Worm (Caenorhabditis elegans) whole organism, L4 larva: ENCODE measurements around the gene Y51B9A.5.

Experiments
- D1046.2 ChIP-seq: fragments of 200-800 bp; sonication (Bioruptor generic); IDR thresholded peaks from 2 replicates; pipeline ENCODE4 v1.3.6; 2022; ENCODE audit warnings: missing genetic modification characterization, missing compliant biosample characterization
- T26A8.4 ChIP-seq: fragments of 200-800 bp; sonication (Bioruptor generic); IDR thresholded peaks from 2 replicates; pipeline ENCODE4 v1.3.6; 2022; ENCODE audit warnings: missing genetic modification characterization, missing compliant biosample characterization
- ZK337.2 ChIP-seq: fragments of 200-800 bp; sonication (Bioruptor generic); IDR thresholded peaks from 2 replicates; pipeline ENCODE4 v1.3.6; 2022; ENCODE audit warnings: missing genetic modification reagents, missing genetic modification characterization, missing compliant biosample characterization
- aha-1 ChIP-seq: fragments of 150-350 bp; peaks from one replicate; lab custom pipeline; 2014; ENCODE audit warnings: missing biosample characterization, missing genetic modification characterization
- ama-1 ChIP-seq: fragments of 150-350 bp; optimal IDR thresholded peaks from 2 replicates; lab custom pipeline; 2014; ENCODE audit warnings: inconsistent platforms, mixed read lengths
- arid-1 ChIP-seq: fragments of 200-800 bp; sonication (Bioruptor generic); conservative IDR thresholded peaks from 2 replicates; pipeline ENCODE4 v1.3.6; 2022; ENCODE audit warnings: missing genetic modification reagents, missing genetic modification characterization, missing compliant biosample characterization
- ceh-28 ChIP-seq: fragments of 150-350 bp; optimal IDR thresholded peaks from 2 replicates; lab custom pipeline; 2014; ENCODE audit warnings: missing biosample characterization, missing genetic modification reagents, missing genetic modification characterization
- ceh-44 ChIP-seq: fragments of 200-800 bp; sonication (Bioruptor generic); IDR thresholded peaks from 2 replicates; pipeline ENCODE4 v1.3.6; 2022; ENCODE audit warnings: missing genetic modification reagents, missing genetic modification characterization, missing compliant biosample characterization
- ctbp-1 ChIP-seq: fragments of 200-800 bp; sonication (Bioruptor generic); IDR thresholded peaks from 2 replicates; pipeline ENCODE4 v1.3.6; 2022; ENCODE audit warnings: missing genetic modification reagents, missing genetic modification characterization, missing compliant biosample characterization
- daf-19 ChIP-seq: fragments of 200-800 bp; sonication (Bioruptor generic); conservative IDR thresholded peaks from 2 replicates; pipeline ENCODE4 v1.3.6; 2022; ENCODE audit warnings: missing genetic modification characterization, missing compliant biosample characterization
- dmd-6 ChIP-seq: fragments of 200-800 bp; sonication (Bioruptor generic); IDR thresholded peaks from 2 replicates; pipeline ENCODE4 v1.3.6; 2022; ENCODE audit warnings: missing genetic modification reagents, missing genetic modification characterization, missing compliant biosample characterization
- dpl-1 ChIP-seq: fragments of 150-350 bp; optimal IDR thresholded peaks from 2 replicates; lab custom pipeline; 2014; ENCODE audit warnings: missing biosample characterization, missing genetic modification reagents, missing genetic modification characterization
- dve-1 ChIP-seq: sonication (generic microtip); optimal IDR thresholded peaks from 2 replicates; lab custom pipeline; 2017; ENCODE audit warnings: antibody characterized with exemption, mild to moderate bottlenecking, missing genetic modification characterization, missing compliant biosample characterization; ENCODE audit not compliant: insufficient read depth
- egl-43 ChIP-seq: fragments of 200-800 bp; sonication (Bioruptor generic); IDR thresholded peaks from 2 replicates; pipeline ENCODE4 v1.3.6; 2022; ENCODE audit warnings: missing genetic modification reagents, missing genetic modification characterization, missing compliant biosample characterization
- hif-1 ChIP-seq, 2 experiments: sonication (generic microtip); optimal IDR thresholded peaks; 2 replicates each; lab custom pipeline; 2016 to 2017; ENCODE audit warnings: missing compliant biosample characterization in 2 of 2, missing genetic modification characterization in 2 of 2, missing genetic modification reagents in 2 of 2, missing genotype in 2 of 2, mild to moderate bottlenecking in 1 of 2
- hlh-11 ChIP-seq: fragments of 200-800 bp; sonication (Bioruptor generic); optimal IDR thresholded peaks from 2 replicates; lab custom pipeline; 2018; ENCODE audit warnings: mild to moderate bottlenecking, missing genetic modification characterization, missing compliant biosample characterization
- hlh-30 ChIP-seq: sonication (generic microtip); optimal IDR thresholded peaks from 2 replicates; lab custom pipeline; 2017; ENCODE audit warnings: antibody characterized with exemption, mild to moderate bottlenecking, missing genetic modification characterization, missing compliant biosample characterization; ENCODE audit not compliant: insufficient read depth
- hmg-1.1 ChIP-seq: fragments of 200-800 bp; sonication (Bioruptor generic); IDR thresholded peaks from 2 replicates; pipeline ENCODE4 v1.3.6; 2022; ENCODE audit warnings: missing genetic modification reagents, missing genetic modification characterization, missing compliant biosample characterization
- lin-29 ChIP-seq: fragments of 200-800 bp; sonication (Bioruptor generic); IDR thresholded peaks from 2 replicates; pipeline ENCODE4 v1.3.6; 2022; ENCODE audit warnings: missing genetic modification reagents, missing genetic modification characterization, missing compliant biosample characterization
- lin-38 ChIP-seq: fragments of 200-800 bp; sonication (Bioruptor generic); IDR thresholded peaks from 2 replicates; pipeline ENCODE4 v1.3.6; 2022; ENCODE audit warnings: missing genetic modification reagents, missing genetic modification characterization, missing compliant biosample characterization
- lin-39 ChIP-seq: fragments of 150-350 bp; optimal IDR thresholded peaks from 2 replicates; lab custom pipeline; 2014; ENCODE audit warnings: missing biosample characterization, missing genetic modification reagents, missing genetic modification characterization
- lsy-2 ChIP-seq, 2 experiments: fragments of 150-350 bp in 1 of 2; sonication (generic microtip) in 1 of 2; optimal IDR thresholded peaks; 2 replicates each; lab custom pipeline; 2014 to 2017; ENCODE audit warnings: missing biosample characterization in 2 of 2, missing genetic modification characterization in 2 of 2
- madf-5 ChIP-seq, 2 experiments: fragments of 200-800 bp; sonication (Bioruptor generic); IDR thresholded peaks; 2 replicates each; pipeline ENCODE4 v1.3.6; 2022; ENCODE audit warnings: missing compliant biosample characterization in 2 of 2, missing genetic modification characterization in 2 of 2
- madf-9 ChIP-seq: fragments of 200-800 bp; sonication (Bioruptor generic); conservative IDR thresholded peaks from 2 replicates; pipeline ENCODE4 v1.3.6; 2022; ENCODE audit warnings: missing genetic modification reagents, missing genetic modification characterization, missing compliant biosample characterization
- mdl-1 ChIP-seq, 2 experiments: fragments of 150-350 bp in 1 of 2; sonication (generic microtip) in 1 of 2; optimal IDR thresholded peaks; 2 replicates each; lab custom pipeline; 2014 to 2017; ENCODE audit warnings: missing biosample characterization in 2 of 2, missing genetic modification characterization in 2 of 2
- mep-1 ChIP-seq: fragments of 150-350 bp; sonication (generic microtip); optimal IDR thresholded peaks from 3 replicates; lab custom pipeline; 2014; ENCODE audit warnings: missing biosample characterization, missing genetic modification characterization
- mes-2 ChIP-seq: sonication (generic microtip); optimal IDR thresholded peaks from 2 replicates; lab custom pipeline; 2016; ENCODE audit warnings: missing genotype, mild to moderate bottlenecking, missing genetic modification characterization, missing compliant biosample characterization; ENCODE audit not compliant: poor library complexity, severe bottlenecking
- mxl-3 ChIP-seq: fragments of 200-800 bp; sonication (Bioruptor generic); optimal IDR thresholded peaks from 2 replicates; lab custom pipeline; 2018; ENCODE audit warnings: mild to moderate bottlenecking, missing genetic modification characterization, missing compliant biosample characterization
- nhr-11 ChIP-seq: fragments of 150-350 bp; optimal IDR thresholded peaks from 2 replicates; lab custom pipeline; 2014; ENCODE audit warnings: missing biosample characterization, missing genetic modification characterization
- nhr-237 ChIP-seq: sonication (generic microtip); optimal IDR thresholded peaks from 2 replicates; lab custom pipeline; 2017; ENCODE audit warnings: missing biosample characterization, missing genetic modification characterization
- nhr-25 ChIP-seq: sonication (generic microtip); optimal IDR thresholded peaks from 2 replicates; lab custom pipeline; 2017; ENCODE audit warnings: missing genetic modification characterization, mild to moderate bottlenecking, missing compliant biosample characterization, antibody characterized with exemption, moderate library complexity, borderline replicate concordance; ENCODE audit not compliant: insufficient read depth
- nhr-28 ChIP-seq: fragments of 150-350 bp; optimal IDR thresholded peaks from 2 replicates; lab custom pipeline; 2014; ENCODE audit warnings: missing biosample characterization, missing genetic modification characterization
- nhr-42 ChIP-seq: fragments of 200-800 bp; sonication (Bioruptor generic); IDR thresholded peaks from 2 replicates; pipeline ENCODE4 v1.3.6; 2022; ENCODE audit warnings: missing genetic modification characterization, missing compliant biosample characterization
- nhr-6 ChIP-seq: fragments of 150-350 bp; optimal IDR thresholded peaks from 2 replicates; lab custom pipeline; 2014; ENCODE audit warnings: missing biosample characterization, missing genetic modification characterization
- nhr-76 ChIP-seq: fragments of 150-350 bp; optimal IDR thresholded peaks from 2 replicates; lab custom pipeline; 2014; ENCODE audit warnings: missing biosample characterization, missing genetic modification characterization
- pha-4 ChIP-seq, 2 experiments: fragments of 150-350 bp in 1 of 2; fragments of 200-800 bp in 1 of 2; sonication (Bioruptor generic) in 1 of 2; IDR thresholded peaks in 1 of 2; optimal IDR thresholded peaks in 1 of 2; 2 replicates each; pipeline versions ENCODE4 v1.3.6 to Lab custom; 2014 to 2022; ENCODE audit warnings: missing genetic modification characterization in 2 of 2, missing genetic modification reagents in 2 of 2, missing biosample characterization in 1 of 2, missing compliant biosample characterization in 1 of 2
- spr-3 ChIP-seq: fragments of 200-800 bp; sonication (Bioruptor generic); optimal IDR thresholded peaks from 2 replicates; lab custom pipeline; 2018; ENCODE audit warnings: mild to moderate bottlenecking, missing genetic modification characterization, missing compliant biosample characterization
- unc-130 ChIP-seq: sonication (generic microtip); optimal IDR thresholded peaks from 2 replicates; lab custom pipeline; 2016; ENCODE audit warnings: missing genetic modification reagents, missing genetic modification characterization, missing compliant biosample characterization
- unc-62 ChIP-seq, 3 experiments: fragments of 150-350 bp in 1 of 3; sonication (generic microtip); optimal IDR thresholded peaks in 2 of 3; peaks in 1 of 3; 1 replicate in 1 of 3; 2 replicates in 2 of 3; lab custom pipeline; 2014 to 2017; ENCODE audit warnings: missing biosample characterization in 3 of 3, missing genetic modification characterization in 3 of 3, missing genetic modification reagents in 3 of 3, missing genotype in 1 of 3
- zag-1 ChIP-seq: fragments of 150-350 bp; optimal IDR thresholded peaks from 2 replicates; lab custom pipeline; 2014; ENCODE audit warnings: missing biosample characterization, missing genetic modification characterization
- zfp-3 ChIP-seq: fragments of 200-800 bp; sonication (Bioruptor generic); conservative IDR thresholded peaks from 2 replicates; pipeline ENCODE4 v1.3.6; 2022; ENCODE audit warnings: missing genetic modification reagents, missing genetic modification characterization, missing compliant biosample characterization
- ztf-11 ChIP-seq: fragments of 150-350 bp; optimal IDR thresholded peaks from 2 replicates; lab custom pipeline; 2014; ENCODE audit warnings: missing biosample characterization, missing genetic modification characterization
- ztf-7 ChIP-seq: fragments of 150-350 bp; optimal IDR thresholded peaks from 2 replicates; lab custom pipeline; 2014; ENCODE audit warnings: missing biosample characterization, missing genetic modification characterization

The Y51B9A.5 gene

ce11 chrII:9403846-9404245 lies at the start of gene Y51B9A.5:
Y51B9A.5 (plus strand) TSS chrII:9404146.
- TF ChIP-seq ceh-28 (tag; lab: Kevin White, UChicago) = no peak
- no peak for TF ChIP-seq hlh-30
- no peak for TF ChIP-seq dve-1
- no peak for TF ChIP-seq lin-39 (tag; lab: Kevin White, UChicago)
- no peak for TF ChIP-seq hmg-1.1 (GFP tag; lab: Robert Waterston, UW)
- TF ChIP-seq nhr-237 (tag; lab: Kevin White, UChicago) = no peak

ce11 chrII:9356723-9357122 lies 47.2 kb upstream of the Y51B9A.5 start:
- peak; percentile 7 for TF ChIP-seq nhr-11
- TF ChIP-seq nhr-25 (tag; lab: Kevin White, UChicago) = peak; percentile 21
- TF ChIP-seq T26A8.4 = 0 out of 2 replicates have a peak, but pooled peaks have one; percentile 30
- no peak for TF ChIP-seq nhr-76 (tag; lab: Kevin White, UChicago)
- TF ChIP-seq hlh-30 = peak; percentile 57
- TF ChIP-seq ztf-7 (tag; lab: Kevin White, UChicago) = peak; percentile 1
- TF ChIP-seq D1046.2 (GFP tag; lab: Robert Waterston, UW) = no peak
- peak; percentile 19 for TF ChIP-seq mes-2
- TF ChIP-seq aha-1 = no peak
- TF ChIP-seq pha-4 (GFP tag; IDR thresholded peaks at IDR 0.05; lab: Robert Waterston, UW) = 0 out of 2 replicates have a peak, but pooled peaks have one; percentile 30
- no peak for TF ChIP-seq pha-4 (tag; optimal IDR thresholded peaks at IDR 0.05; lab: Kevin White, UChicago)
- TF ChIP-seq unc-62 (GFP tag; optimal IDR thresholded peaks at IDR 0.05 in 1 of 2; lab: Kevin White, UChicago) = peak in 1 of 2 experiments; percentile 43
- TF ChIP-seq unc-62 (tag; optimal IDR thresholded peaks at IDR 0.05; lab: Kevin White, UChicago) = no peak
- no peak for TF ChIP-seq nhr-42 (GFP tag; lab: Robert Waterston, UW)
- peak; percentile 76 for TF ChIP-seq hlh-11 (tag; lab: Kevin White, UChicago)
- peak; percentile 67 for TF ChIP-seq mep-1 (tag; lab: Kevin White, UChicago)
- peak; percentile 90 for TF ChIP-seq mxl-3 (GFP tag; lab: Kevin White, UChicago)
- no peak for TF ChIP-seq unc-130
- TF ChIP-seq nhr-28 = peak; percentile 71
- peak in 1 of 2 experiments; percentile 56 for TF ChIP-seq hif-1 (tag; optimal IDR thresholded peaks at IDR 0.05; lab: Kevin White, UChicago)
- TF ChIP-seq mdl-1 (tag; optimal IDR thresholded peaks at IDR 0.05; lab: Kevin White, UChicago) = peak in 1 of 2 experiments; percentile 72
- TF ChIP-seq daf-19 = no peak
- TF ChIP-seq egl-43 (GFP tag; lab: Robert Waterston, UW) = peak; percentile 53; the same call in 1 of the 2 replicates
- peak; percentile 19 for TF ChIP-seq dpl-1 (GFP tag; lab: Kevin White, UChicago)
- TF ChIP-seq lsy-2 (tag; optimal IDR thresholded peaks at IDR 0.05; lab: Kevin White, UChicago) = peak in 1 of 2 experiments; percentile 47
- TF ChIP-seq lin-38 (GFP tag; lab: Robert Waterston, UW) = peak; percentile 35; the same call in 1 of the 2 replicates
- TF ChIP-seq hmg-1.1 (GFP tag; lab: Robert Waterston, UW) = peak; percentile 78
- TF ChIP-seq dmd-6 (GFP tag; lab: Robert Waterston, UW) = peak; percentile 28; the same call in 1 of the 2 replicates
- TF ChIP-seq dve-1 = peak; percentile 16
- TF ChIP-seq, all 104 proteins: peak for 21

ce11 chrII:9358230-9358629 lies 45.7 kb upstream of the Y51B9A.5 start, which contains the start of gene mel-11:
mel-11 (plus strand) TSS chrII:9358530.
- TF ChIP-seq D1046.2 (GFP tag; lab: Robert Waterston, UW) = no peak
- no peak for TF ChIP-seq dpl-1 (GFP tag; lab: Kevin White, UChicago)
- TF ChIP-seq egl-43 (GFP tag; lab: Robert Waterston, UW) = no peak
- no peak for TF ChIP-seq ztf-11 (tag; lab: Kevin White, UChicago)
- no peak for TF ChIP-seq nhr-237 (tag; lab: Kevin White, UChicago)
- TF ChIP-seq ama-1 (lab: Kevin White, UChicago) = no peak
- no peak for TF ChIP-seq lin-29
- TF ChIP-seq zfp-3 = no peak
- no peak for TF ChIP-seq zag-1 (tag; lab: Kevin White, UChicago)
- TF ChIP-seq nhr-6 = no peak
- no peak for TF ChIP-seq ZK337.2 (GFP tag; lab: Robert Waterston, UW)
- TF ChIP-seq mdl-1 (tag; optimal IDR thresholded peaks at IDR 0.05; lab: Kevin White, UChicago) = no peak
- TF ChIP-seq ceh-44 (GFP tag; lab: Robert Waterston, UW) = no peak
- no peak for TF ChIP-seq arid-1
- no peak for TF ChIP-seq nhr-11
- TF ChIP-seq madf-9 = no peak
- no peak for TF ChIP-seq ctbp-1
- no peak for TF ChIP-seq hif-1 (tag; optimal IDR thresholded peaks at IDR 0.05; lab: Kevin White, UChicago)
- no peak for TF ChIP-seq madf-5 (GFP tag; IDR thresholded peaks at IDR 0.05; lab: Robert Waterston, UW)
- TF ChIP-seq spr-3 (GFP tag; lab: Kevin White, UChicago) = no peak
